Worm (Caenorhabditis elegans) whole organism, L2 larva: Measurements from ENCODE around the gene C34F6.11.

Experiments
- F13H6.1 ChIP-seq: sonication (generic microtip); optimal IDR thresholded peaks from 2 replicates; lab custom pipeline; 2016; ENCODE audit warnings: missing genetic modification characterization, missing compliant biosample characterization
- alr-1 ChIP-seq: fragments of 150-350 bp; optimal IDR thresholded peaks from 2 replicates; lab custom pipeline; 2014; ENCODE audit warnings: missing biosample characterization, missing genetic modification characterization
- ama-1 ChIP-seq: fragments of 150-350 bp; optimal IDR thresholded peaks from 2 replicates; lab custom pipeline; 2018; ENCODE audit warnings: inconsistent platforms
- ceh-82 ChIP-seq: fragments of 150-350 bp; optimal IDR thresholded peaks from 2 replicates; lab custom pipeline; 2014; ENCODE audit warnings: missing biosample characterization, missing genetic modification characterization
- egl-27 ChIP-seq: sonication (generic microtip); optimal IDR thresholded peaks from 3 replicates; lab custom pipeline; 2017; ENCODE audit warnings: missing biosample characterization, missing genetic modification reagents, missing genetic modification characterization
- fos-1 ChIP-seq: fragments of 150-350 bp; optimal IDR thresholded peaks from 2 replicates; lab custom pipeline; 2014; ENCODE audit warnings: missing biosample characterization, missing genetic modification characterization
- lin-39 ChIP-seq: fragments of 150-350 bp; optimal IDR thresholded peaks from 2 replicates; lab custom pipeline; 2014; ENCODE audit warnings: missing biosample characterization, missing genetic modification reagents, missing genetic modification characterization
- lsy-2 ChIP-seq, 2 experiments: fragments of 150-350 bp in 1 of 2; sonication (generic microtip) in 1 of 2; optimal IDR thresholded peaks; 2 replicates each; lab custom pipeline; 2014 to 2017; ENCODE audit warnings: missing biosample characterization in 2 of 2, missing genetic modification characterization in 2 of 2
- mab-5 ChIP-seq: fragments of 150-350 bp; optimal IDR thresholded peaks from 2 replicates; lab custom pipeline; 2014; ENCODE audit warnings: missing biosample characterization, missing genetic modification characterization
- mbf-1 ChIP-seq: sonication (generic microtip); optimal IDR thresholded peaks from 2 replicates; lab custom pipeline; 2017; ENCODE audit warnings: missing biosample characterization, missing genetic modification characterization
- nhr-11 ChIP-seq: fragments of 150-350 bp; optimal IDR thresholded peaks from 2 replicates; lab custom pipeline; 2014; ENCODE audit warnings: missing biosample characterization, missing genetic modification characterization
- nhr-21 ChIP-seq: fragments of 150-350 bp; optimal IDR thresholded peaks from 2 replicates; lab custom pipeline; 2014; ENCODE audit warnings: missing biosample characterization, missing genetic modification characterization
- skn-1 ChIP-seq: sonication (generic microtip); optimal IDR thresholded peaks from 2 replicates; lab custom pipeline; 2017; ENCODE audit warnings: missing biosample characterization, missing genetic modification characterization
- sma-9 ChIP-seq, 2 experiments: fragments of 150-350 bp in 1 of 2; sonication (generic microtip) in 1 of 2; optimal IDR thresholded peaks; 2 replicates each; lab custom pipeline; 2014 to 2016; ENCODE audit warnings: missing genetic modification characterization in 2 of 2, mild to moderate bottlenecking in 1 of 2, missing biosample characterization in 1 of 2, missing compliant biosample characterization in 1 of 2, missing genetic modification reagents in 1 of 2, moderate library complexity in 1 of 2
- snpc-4 ChIP-seq: fragments of 150-350 bp; optimal IDR thresholded peaks from 2 replicates; lab custom pipeline; 2014; ENCODE audit warnings: missing biosample characterization, missing genetic modification characterization
- unc-39 ChIP-seq: fragments of 150-350 bp; optimal IDR thresholded peaks from 2 replicates; lab custom pipeline; 2014; ENCODE audit warnings: missing biosample characterization, missing genetic modification characterization
- unc-62 ChIP-seq: fragments of 150-350 bp; optimal IDR thresholded peaks from 2 replicates; lab custom pipeline; 2014; ENCODE audit warnings: missing biosample characterization, missing genetic modification reagents, missing genetic modification characterization
- zag-1 ChIP-seq: fragments of 150-350 bp; optimal IDR thresholded peaks from 2 replicates; lab custom pipeline; 2014; ENCODE audit warnings: missing biosample characterization, missing genetic modification characterization

The C34F6.11 gene

DNA sequence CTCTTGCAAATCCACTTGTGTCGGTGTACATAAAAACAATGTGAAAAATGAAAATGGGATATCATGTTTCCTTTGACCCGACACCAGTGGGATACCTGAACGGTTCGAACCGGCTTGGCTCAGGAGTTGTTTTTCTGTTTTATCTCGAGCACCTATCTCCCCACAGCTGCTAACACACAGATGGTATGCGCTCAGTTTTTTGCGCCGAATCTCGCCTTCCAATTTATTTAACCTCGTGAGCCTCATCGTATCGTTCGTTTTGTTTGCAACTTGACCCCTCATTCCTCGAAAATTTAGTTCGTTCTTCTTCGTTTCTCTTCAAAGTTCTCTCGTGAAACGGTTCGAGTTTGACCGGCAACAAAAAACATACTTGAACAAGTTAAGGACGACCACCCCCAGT, 43.2 kb downstream of the C34F6.11 start, which contains the start of gene C05C9.1:
TSS of gene C05C9.1 (plus strand) at position 301 of the 400 bp plus-strand sequence.
- TF ChIP-seq snpc-4 (tag; lab: Kevin White, UChicago) (no peak), nhr-21 (no peak), alr-1 (tag; lab: Kevin White, UChicago) (no peak), sma-9 (GFP tag; optimal IDR thresholded peaks at IDR 0.05; lab: Kevin White, UChicago) (no peak), sma-9 (tag; optimal IDR thresholded peaks at IDR 0.05; lab: Kevin White, UChicago) (no peak), F13H6.1 (tag; lab: Kevin White, UChicago) (no peak), ceh-82 (tag; lab: Kevin White, UChicago) (no peak), mab-5 (tag; lab: Kevin White, UChicago) (no peak), nhr-11 (tag; lab: Kevin White, UChicago) (no peak), mbf-1 (tag; lab: Kevin White, UChicago) (no peak)

ce11 chrX:11152720-11153119, 51.0 kb downstream of the C34F6.11 start, which contains the start of the genes C05C9.3 and C05C9.2:
TSS of gene C05C9.3 (minus strand) at chrX:11152820.
TSS of gene C05C9.2 (plus strand) at chrX:11153065.
- no peak for TF ChIP-seq fos-1 (tag; lab: Kevin White, UChicago)
- no peak for TF ChIP-seq lin-39
- TF ChIP-seq lsy-2 (tag; optimal IDR thresholded peaks at IDR 0.05; lab: Kevin White, UChicago) = no peak
- TF ChIP-seq unc-62 (GFP tag; lab: Kevin White, UChicago) = no peak
- TF ChIP-seq F13H6.1 (tag; lab: Kevin White, UChicago) = no peak
- no peak for TF ChIP-seq ama-1
- TF ChIP-seq nhr-11 (tag; lab: Kevin White, UChicago) = no peak
- no peak for TF ChIP-seq zag-1
- no peak for TF ChIP-seq skn-1 (tag; lab: Kevin White, UChicago)
- TF ChIP-seq unc-39 (tag; lab: Kevin White, UChicago) = no peak
- no peak for TF ChIP-seq egl-27 (tag; lab: Kevin White, UChicago)
